Worm (Caenorhabditis elegans): ENCODE results near the gene set-31.

ce11 chrV:14421325-14421724 lies 3.6 kb downstream of the set-31 start, which contains the start of gene dhs-22:
- TF ChIP-seq C04F5.9 (tag; optimal IDR thresholded peaks at IDR 0.05) (no peak), egl-27 (tag; optimal IDR thresholded peaks at IDR 0.05) (no peak), fkh-4 (tag; optimal IDR thresholded peaks at IDR 0.05; ENCODE audit: borderline replicate concordance) (no peak), ztf-4 (tag; optimal IDR thresholded peaks at IDR 0.05) (no peak), Y116A8C.19 (tag; optimal IDR thresholded peaks at IDR 0.05; ENCODE audit: borderline replicate concordance) (no peak), lin-39 (tag; optimal IDR thresholded peaks at IDR 0.05) (no peak), efl-1 (optimal IDR thresholded peaks at IDR 0.05) (no peak), efl-1 (GFP tag; optimal IDR thresholded peaks at IDR 0.05 in 1 of 2) (no peak), nhr-19 (GFP tag; conservative IDR thresholded peaks at IDR 0.05) (no peak), lin-15B (tag; optimal IDR thresholded peaks at IDR 0.05) (no peak), nhr-11 (tag; optimal IDR thresholded peaks at IDR 0.05) (no peak), unc-130 (tag; optimal IDR thresholded peaks at IDR 0.05) (no peak), mdl-1 (tag; optimal IDR thresholded peaks at IDR 0.05) (no peak), lin-35 (GFP tag; optimal IDR thresholded peaks at IDR 0.05) (no peak), fos-1 (tag; optimal IDR thresholded peaks at IDR 0.05) (no peak)
